Fruit fly (Drosophila melanogaster) whole organism, embryonic: Measurements from ENCODE around the gene CG7550.

Experiments
- Bteb2 ChIP-seq: fragments of 200-800 bp; sonication (Bioruptor generic); optimal IDR thresholded peaks from 2 replicates; lab custom pipeline; 2016; ENCODE audit warnings: missing biosample characterization, missing genetic modification characterization
- CG10979 ChIP-seq: fragments of 200-800 bp; sonication (Bioruptor generic); optimal IDR thresholded peaks from 2 replicates; lab custom pipeline; 2018; ENCODE audit warnings: missing biosample characterization, mild to moderate bottlenecking, missing genetic modification characterization, moderate library complexity
- CG11247 ChIP-seq: fragments of 200-800 bp; sonication (Bioruptor generic); IDR thresholded peaks from 2 replicates; pipeline ENCODE4 v1.3.6; 2022; ENCODE audit warnings: missing biosample characterization, missing genetic modification characterization
- CG11695 ChIP-seq: fragments of 200-800 bp; sonication (Bioruptor generic); IDR thresholded peaks from 3 replicates; pipeline ENCODE4 v1.3.6; 2022; ENCODE audit warnings: missing biosample characterization, missing genetic modification characterization
- CG11723 ChIP-seq: fragments of 200-800 bp; sonication (Bioruptor generic); optimal IDR thresholded peaks from 2 replicates; lab custom pipeline; 2017; ENCODE audit warnings: missing biosample characterization, mild to moderate bottlenecking, missing genetic modification characterization
- CG12236 ChIP-seq: fragments of 200-800 bp; sonication (Bioruptor generic); optimal IDR thresholded peaks from 2 replicates; lab custom pipeline; 2016; ENCODE audit warnings: missing biosample characterization, missing genetic modification characterization
- CG12659 ChIP-seq: fragments of 200-800 bp; sonication (Bioruptor generic); optimal IDR thresholded peaks from 3 replicates; lab custom pipeline; 2017; ENCODE audit warnings: mild to moderate bottlenecking, missing biosample characterization, missing genetic modification reagents, missing genetic modification characterization
- CG13624 ChIP-seq: fragments of 200-800 bp; sonication (Bioruptor generic); optimal IDR thresholded peaks from 2 replicates; lab custom pipeline; 2016; ENCODE audit warnings: missing biosample characterization, missing genetic modification characterization
- CG14667 ChIP-seq: fragments of 200-800 bp; sonication (Bioruptor generic); IDR thresholded peaks from 2 replicates; pipeline ENCODE4 v1.3.6; 2022; ENCODE audit warnings: missing biosample characterization, missing genetic modification characterization
- CG14860 ChIP-seq: fragments of 200-800 bp; sonication (Bioruptor generic); IDR thresholded peaks from 3 replicates; pipeline ENCODE4 v1.3.6; 2022; ENCODE audit warnings: missing biosample characterization, missing genetic modification characterization; ENCODE audit not compliant: partially characterized antibody
- CG17612 ChIP-seq: fragments of 200-800 bp; sonication (Bioruptor generic); IDR thresholded peaks from 2 replicates; pipeline ENCODE4 v1.3.6; 2022; ENCODE audit warnings: missing biosample characterization, missing genetic modification characterization
- CG2120 ChIP-seq: fragments of 200-800 bp; sonication (Bioruptor generic); optimal IDR thresholded peaks from 3 replicates; lab custom pipeline; 2016; ENCODE audit warnings: missing biosample characterization, missing genetic modification characterization
- CG30403 ChIP-seq: fragments of 200-800 bp; sonication (Bioruptor generic); optimal IDR thresholded peaks from 3 replicates; lab custom pipeline; 2016; ENCODE audit warnings: missing biosample characterization, missing genetic modification characterization
- CG31441 ChIP-seq: fragments of 200-800 bp; sonication (Bioruptor generic); IDR thresholded peaks from 2 replicates; pipeline ENCODE4 v1.3.6; 2022; ENCODE audit warnings: missing biosample characterization, missing genetic modification characterization
- CG32532 ChIP-seq: fragments of 200-800 bp; sonication (Bioruptor generic); IDR thresholded peaks from 2 replicates; pipeline ENCODE4 v1.3.6; 2022; ENCODE audit warnings: missing biosample characterization, missing genetic modification characterization
- CG34376 ChIP-seq: fragments of 200-800 bp; sonication (Bioruptor generic); optimal IDR thresholded peaks from 2 replicates; lab custom pipeline; 2018; ENCODE audit warnings: missing biosample characterization, mild to moderate bottlenecking, missing genetic modification characterization
- CG34422 ChIP-seq: fragments of 200-800 bp; sonication (Bioruptor generic); IDR thresholded peaks from 3 replicates; pipeline ENCODE4 v1.3.6; 2022; ENCODE audit warnings: missing biosample characterization, missing genetic modification characterization
- CG4282 ChIP-seq: fragments of 200-800 bp; sonication (Bioruptor generic); optimal IDR thresholded peaks from 2 replicates; lab custom pipeline; 2016; ENCODE audit warnings: missing biosample characterization, missing genetic modification characterization
- CG5245 ChIP-seq: fragments of 200-800 bp; sonication (Bioruptor generic); optimal IDR thresholded peaks from 3 replicates; lab custom pipeline; 2016; ENCODE audit warnings: missing biosample characterization, missing genetic modification characterization
- CG6175 ChIP-seq: fragments of 200-800 bp; sonication (Bioruptor generic); IDR thresholded peaks from 3 replicates; pipeline ENCODE4 v1.3.6; 2022; ENCODE audit warnings: missing biosample characterization, missing genetic modification characterization
- CG6689 ChIP-seq: fragments of 200-800 bp; sonication (Bioruptor generic); IDR thresholded peaks from 2 replicates; pipeline ENCODE4 v1.3.6; 2022; ENCODE audit warnings: missing biosample characterization, missing genetic modification characterization
- CG8944 ChIP-seq: fragments of 200-800 bp; sonication (Bioruptor generic); optimal IDR thresholded peaks from 3 replicates; lab custom pipeline; 2016; ENCODE audit warnings: missing biosample characterization, missing genetic modification characterization
- Fer1 ChIP-seq: fragments of 200-800 bp; sonication (Bioruptor generic); optimal IDR thresholded peaks from 2 replicates; lab custom pipeline; 2017; ENCODE audit warnings: missing biosample characterization, mild to moderate bottlenecking, missing genetic modification characterization
- Fer3 ChIP-seq: fragments of 200-800 bp; sonication (Bioruptor generic); optimal IDR thresholded peaks from 2 replicates; lab custom pipeline; 2018; ENCODE audit warnings: missing biosample characterization, mild to moderate bottlenecking, missing genetic modification characterization, moderate library complexity
- GATAe ChIP-seq: fragments of 200-800 bp; sonication (Bioruptor generic); conservative IDR thresholded peaks from 2 replicates; pipeline ENCODE4 v1.3.6; 2022; ENCODE audit warnings: missing biosample characterization, missing genetic modification characterization
- Hr3 ChIP-seq: fragments of 200-800 bp; sonication (Bioruptor generic); optimal IDR thresholded peaks from 3 replicates; lab custom pipeline; 2016; ENCODE audit warnings: missing biosample characterization, missing genetic modification characterization
- Lim3 ChIP-seq: fragments of 200-800 bp; sonication (Bioruptor generic); IDR thresholded peaks from 2 replicates; pipeline ENCODE4 v1.3.6; 2022; ENCODE audit warnings: missing biosample characterization, missing genetic modification characterization
- MBD-R2 ChIP-seq: fragments of 200-800 bp; sonication (Bioruptor generic); IDR thresholded peaks from 2 replicates; pipeline ENCODE4 v1.3.6; 2022; ENCODE audit warnings: missing biosample characterization, missing genetic modification characterization
- MESR4 ChIP-seq: fragments of 200-800 bp; sonication (Bioruptor generic); optimal IDR thresholded peaks from 2 replicates; lab custom pipeline; 2018; ENCODE audit warnings: missing biosample characterization, mild to moderate bottlenecking, missing genetic modification characterization, moderate library complexity
- Med ChIP-seq: fragments of 200-800 bp; sonication (Bioruptor generic); peaks from one replicate; lab custom pipeline; 2016; ENCODE audit warnings: missing biosample characterization, missing genetic modification characterization, mild to moderate bottlenecking, inconsistent platforms, moderate library complexity
- Ptx1 ChIP-seq: fragments of 200-800 bp; sonication (Bioruptor generic); IDR thresholded peaks from 2 replicates; pipeline ENCODE4 v1.3.6; 2022; ENCODE audit warnings: missing biosample characterization, missing genetic modification characterization
- Six4 ChIP-seq: fragments of 200-800 bp; sonication (Bioruptor generic); optimal IDR thresholded peaks from 2 replicates; lab custom pipeline; 2016; ENCODE audit warnings: missing biosample characterization, missing genetic modification characterization
- ac ChIP-seq: fragments of 200-800 bp; sonication (Bioruptor generic); optimal IDR thresholded peaks from 3 replicates; lab custom pipeline; 2017; ENCODE audit warnings: missing biosample characterization, mild to moderate bottlenecking, missing genetic modification characterization
- bowl ChIP-seq: fragments of 200-800 bp; sonication (Bioruptor generic); IDR thresholded peaks from 2 replicates; pipeline ENCODE4 v1.3.6; 2022; ENCODE audit warnings: missing biosample characterization, missing genetic modification characterization
- croc ChIP-seq: fragments of 200-800 bp; sonication (Bioruptor generic); conservative IDR thresholded peaks from 3 replicates; pipeline ENCODE4 v1.3.6; 2022; ENCODE audit warnings: missing biosample characterization, missing genetic modification characterization
- cwo ChIP-seq: fragments of 200-800 bp; sonication (Bioruptor generic); optimal IDR thresholded peaks from 3 replicates; lab custom pipeline; 2017; ENCODE audit warnings: missing biosample characterization, missing genetic modification characterization, mild to moderate bottlenecking, moderate library complexity, missing genetic modification reagents
- dati ChIP-seq: fragments of 200-800 bp; sonication (Bioruptor generic); IDR thresholded peaks from 2 replicates; pipeline ENCODE4 v1.3.6; 2022; ENCODE audit warnings: missing biosample characterization, missing genetic modification characterization
- fd96Cb ChIP-seq: fragments of 200-800 bp; sonication (Bioruptor generic); optimal IDR thresholded peaks from 2 replicates; lab custom pipeline; 2018; ENCODE audit warnings: missing biosample characterization, mild to moderate bottlenecking, missing genetic modification characterization, moderate library complexity
- grn ChIP-seq: fragments of 200-800 bp; sonication (Bioruptor generic); optimal IDR thresholded peaks from 3 replicates; lab custom pipeline; 2017; ENCODE audit warnings: missing biosample characterization, missing genetic modification characterization
- klu ChIP-seq: fragments of 200-800 bp; sonication (Bioruptor generic); IDR thresholded peaks from 2 replicates; pipeline ENCODE4 v1.3.6; 2022; ENCODE audit warnings: missing biosample characterization, missing genetic modification characterization
- kni ChIP-seq: fragments of 200-800 bp; sonication (Bioruptor generic); optimal IDR thresholded peaks from 3 replicates; lab custom pipeline; 2017; ENCODE audit warnings: mild to moderate bottlenecking, missing biosample characterization, missing genetic modification reagents, missing genetic modification characterization
- nom ChIP-seq: fragments of 200-800 bp; sonication (Bioruptor generic); optimal IDR thresholded peaks from 2 replicates; lab custom pipeline; 2017; ENCODE audit warnings: missing biosample characterization, missing genetic modification characterization, mild to moderate bottlenecking, moderate library complexity, missing genetic modification reagents
- odd ChIP-seq: fragments of 200-800 bp; sonication (Bioruptor generic); optimal IDR thresholded peaks from 2 replicates; lab custom pipeline; 2017; ENCODE audit warnings: missing biosample characterization, mild to moderate bottlenecking, missing genetic modification characterization
- pzg ChIP-seq: fragments of 200-800 bp; sonication (Bioruptor generic); optimal IDR thresholded peaks from 3 replicates; lab custom pipeline; 2018; ENCODE audit warnings: missing biosample characterization, mild to moderate bottlenecking, missing genetic modification characterization, moderate library complexity
- rib ChIP-seq: fragments of 200-800 bp; sonication (Bioruptor generic); IDR thresholded peaks from 2 replicates; pipeline ENCODE4 v1.3.6; 2022; ENCODE audit warnings: missing biosample characterization, missing genetic modification characterization
- scrt ChIP-seq: fragments of 200-800 bp; sonication (Bioruptor generic); optimal IDR thresholded peaks from 2 replicates; lab custom pipeline; 2018; ENCODE audit warnings: missing biosample characterization, mild to moderate bottlenecking, missing genetic modification characterization, moderate library complexity
- sd ChIP-seq: fragments of 200-800 bp; sonication (Bioruptor generic); optimal IDR thresholded peaks from 3 replicates; lab custom pipeline; 2018; ENCODE audit warnings: missing biosample characterization, mild to moderate bottlenecking, missing genetic modification characterization, moderate library complexity
- ssp ChIP-seq: fragments of 200-800 bp; sonication (Bioruptor generic); IDR thresholded peaks from 2 replicates; pipeline ENCODE4 v1.3.6; 2022; ENCODE audit warnings: missing biosample characterization, missing genetic modification characterization
- tup ChIP-seq: fragments of 200-800 bp; sonication (Bioruptor generic); optimal IDR thresholded peaks from 2 replicates; lab custom pipeline; 2016; ENCODE audit warnings: missing biosample characterization, mild to moderate bottlenecking, missing genetic modification characterization, moderate library complexity
- zfh1 ChIP-seq: fragments of 200-800 bp; sonication (Bioruptor generic); IDR thresholded peaks from 3 replicates; pipeline ENCODE4 v1.3.6; 2022; ENCODE audit warnings: missing biosample characterization, missing genetic modification characterization

The CG7550 gene

DNA sequence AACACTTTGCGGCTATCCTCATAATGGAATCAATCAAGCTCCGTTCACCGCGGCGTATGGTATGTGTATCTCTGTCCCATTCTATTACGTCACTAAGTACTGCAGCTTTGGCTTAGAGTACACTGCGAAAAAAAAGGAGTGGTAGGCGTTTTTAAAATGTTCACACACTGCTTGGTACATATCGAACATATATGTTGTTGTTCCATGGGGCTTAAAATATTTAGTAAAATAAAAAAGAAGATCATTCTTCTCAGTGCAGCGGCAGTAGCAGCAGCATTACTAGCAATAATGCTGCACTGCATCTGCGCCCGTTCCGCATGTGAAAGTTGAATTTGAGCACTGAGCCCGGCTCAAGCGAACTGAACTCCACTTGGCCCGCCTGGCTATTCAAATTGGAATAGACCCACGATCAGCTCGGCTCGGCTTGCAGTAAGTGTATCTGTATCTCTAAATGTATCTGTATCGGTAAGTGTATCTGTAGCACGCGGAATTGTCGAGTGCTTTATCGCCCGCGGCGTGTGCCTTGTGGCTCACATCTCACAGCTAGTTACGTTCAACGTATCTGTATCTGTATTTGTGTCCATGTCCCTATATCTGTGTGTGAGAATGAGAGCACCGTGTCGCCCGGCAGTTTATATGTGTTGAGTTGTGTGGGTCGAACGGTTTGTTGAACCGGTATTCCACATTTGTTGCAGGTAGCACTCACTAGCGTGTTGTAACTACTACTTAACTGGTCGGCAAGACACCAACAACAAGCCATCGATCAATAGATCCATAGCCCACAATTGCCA lies 29.1 kb upstream of the CG7550 start (continued):
- TF ChIP-seq bowl (no peak; the same call in 1 of the 2 replicates), croc (peak; percentile 36; the same call in 2 of the 3 replicates), tup (GFP tag; lab: Kevin White, UChicago) (no peak), CG6689 (GFP tag; lab: Robert Waterston, UW) (peak; percentile 51), CG13624 (GFP tag; lab: Kevin White, UChicago) (no peak), Fer1 (GFP tag; lab: Kevin White, UChicago) (peak; percentile 48), fd96Cb (peak; percentile 63), CG30403 (GFP tag; lab: Kevin White, UChicago) (peak; percentile 46), Fer3 (peak; percentile 34), CG34422 (GFP tag; lab: Robert Waterston, UW) (peak; percentile 70; the same call in 2 of the 3 replicates), CG10979 (tag; lab: Kevin White, UChicago) (peak; percentile 61), GATAe (GFP tag; lab: Robert Waterston, UW) (no peak), CG6175 (peak; percentile 53; the same call in 1 of the 3 replicates), ac (GFP tag; lab: Kevin White, UChicago) (no peak), CG11247 (GFP tag; lab: Robert Waterston, UW) (no peak; the same call in 1 of the 2 replicates), CG11723 (GFP tag; lab: Kevin White, UChicago) (peak; percentile 47), MBD-R2 (no peak), CG31441 (GFP tag; lab: Robert Waterston, UW) (peak; percentile 61), cwo (GFP tag; lab: Kevin White, UChicago) (peak; percentile 7), dati (GFP tag; lab: Robert Waterston, UW) (no peak), grn (peak; percentile 34), scrt (GFP tag; lab: Kevin White, UChicago) (peak; percentile 32), CG14667 (GFP tag; lab: Robert Waterston, UW) (no peak), CG14860 (GFP tag; lab: Robert Waterston, UW) (no peak), klu (no peak), nom (GFP tag; lab: Kevin White, UChicago) (no peak), CG4282 (no peak), CG34376 (GFP tag; lab: Kevin White, UChicago) (no peak), rib (no peak), pzg (no peak), sd (tag; lab: Kevin White, UChicago) (no peak), Hr3 (peak; percentile 43), CG32532 (GFP tag; lab: Robert Waterston, UW) (no peak), CG12236 (GFP tag; lab: Kevin White, UChicago) (peak; percentile 28), Lim3 (GFP tag; lab: Robert Waterston, UW) (peak; percentile 49; the same call in 1 of the 2 replicates), odd (GFP tag; lab: Kevin White, UChicago) (no peak), Bteb2 (GFP tag; lab: Kevin White, UChicago) (no peak), Six4 (GFP tag; lab: Kevin White, UChicago) (peak; percentile 1), kni (no peak), Ptx1 (GFP tag; lab: Robert Waterston, UW) (peak; percentile 68), CG5245 (GFP tag; lab: Kevin White, UChicago) (peak; percentile 46), ssp (GFP tag; lab: Robert Waterston, UW) (peak; percentile 33; the same call in 1 of the 2 replicates), CG11695 (GFP tag; lab: Robert Waterston, UW) (0 out of 3 replicates have a peak, but pooled peaks have one; percentile 45), zfh1 (GFP tag; lab: Robert Waterston, UW) (peak; percentile 44; the same call in 1 of the 3 replicates), CG8944 (GFP tag; lab: Kevin White, UChicago) (peak; percentile 42), CG12659 (GFP tag; lab: Kevin White, UChicago) (peak; percentile 58), MESR4 (GFP tag; lab: Kevin White, UChicago) (no peak), Med (GFP tag; lab: Kevin White, UChicago) (peak; percentile 84), CG17612 (GFP tag; lab: Robert Waterston, UW) (no peak), CG2120 (GFP tag; lab: Kevin White, UChicago) (no peak)
